Fruit fly (Drosophila melanogaster) whole organism, adult: ENCODE measurements around the gene CG17764.
A peak's percentile ranks its signal among the peaks of the same experiment; 100 is the strongest.

Source experiments
- CG11617 ChIP-seq: fragments of 200-800 bp; sonication (Bioruptor generic); optimal IDR thresholded peaks from 2 replicates; lab custom pipeline; 2017; ENCODE audit warnings: mild to moderate bottlenecking, missing biosample characterization, missing genetic modification reagents, missing genetic modification characterization
- CG12768 ChIP-seq: fragments of 200-800 bp; sonication (Bioruptor generic); optimal IDR thresholded peaks from 2 replicates; lab custom pipeline; 2017; ENCODE audit warnings: missing biosample characterization, missing genetic modification characterization, mild to moderate bottlenecking, moderate library complexity, missing genetic modification reagents
- CG14711 ChIP-seq: fragments of 200-800 bp; sonication (Bioruptor generic); optimal IDR thresholded peaks from 2 replicates; lab custom pipeline; 2018; ENCODE audit warnings: missing biosample characterization, mild to moderate bottlenecking, missing genetic modification characterization, moderate library complexity
- CG1620 ChIP-seq: fragments of 200-800 bp; sonication (Bioruptor generic); optimal IDR thresholded peaks from 2 replicates; lab custom pipeline; 2016; ENCODE audit warnings: missing biosample characterization, missing genetic modification characterization
- CG33017 ChIP-seq: fragments of 200-800 bp; sonication (Bioruptor generic); optimal IDR thresholded peaks from 2 replicates; lab custom pipeline; 2018; ENCODE audit warnings: missing biosample characterization, mild to moderate bottlenecking, missing genetic modification characterization, moderate library complexity
- CG5204 ChIP-seq: fragments of 200-800 bp; sonication (Bioruptor generic); optimal IDR thresholded peaks from 2 replicates; lab custom pipeline; 2016; ENCODE audit warnings: missing biosample characterization, missing genetic modification characterization
- CG7045 ChIP-seq: fragments of 200-800 bp; sonication (Bioruptor generic); optimal IDR thresholded peaks from 2 replicates; lab custom pipeline; 2017; ENCODE audit warnings: missing biosample characterization, mild to moderate bottlenecking, missing genetic modification characterization
- CG7101 ChIP-seq: fragments of 200-800 bp; sonication (Bioruptor generic); optimal IDR thresholded peaks from 2 replicates; lab custom pipeline; 2018; ENCODE audit warnings: missing biosample characterization, mild to moderate bottlenecking, missing genetic modification characterization, moderate library complexity
- Clk ChIP-seq: fragments of 200-800 bp; sonication (Bioruptor generic); optimal IDR thresholded peaks from 2 replicates; lab custom pipeline; 2017; ENCODE audit warnings: missing biosample characterization, missing genetic modification characterization
- Crg-1 ChIP-seq: fragments of 200-800 bp; sonication (Bioruptor generic); optimal IDR thresholded peaks from 2 replicates; lab custom pipeline; 2016; ENCODE audit warnings: missing biosample characterization, missing genetic modification characterization
- Hr96 ChIP-seq: fragments of 200-800 bp; sonication (Bioruptor generic); optimal IDR thresholded peaks from 2 replicates; lab custom pipeline; 2016; ENCODE audit warnings: missing biosample characterization, missing genetic modification characterization
- Mnt ChIP-seq: fragments of 200-800 bp; sonication (Bioruptor generic); optimal IDR thresholded peaks from 2 replicates; lab custom pipeline; 2016; ENCODE audit warnings: missing biosample characterization, mild to moderate bottlenecking, missing genetic modification characterization
- bab1 ChIP-seq: fragments of 200-800 bp; sonication (Bioruptor generic); optimal IDR thresholded peaks from 3 replicates; lab custom pipeline; 2019; ENCODE audit warnings: missing biosample characterization, mild to moderate bottlenecking, missing genetic modification characterization, moderate library complexity
- cic ChIP-seq: fragments of 200-800 bp; sonication (Bioruptor generic); optimal IDR thresholded peaks from 2 replicates; lab custom pipeline; 2017; ENCODE audit warnings: missing biosample characterization, mild to moderate bottlenecking, missing genetic modification characterization, moderate library complexity
- cnc ChIP-seq, 2 experiments: fragments of >200 bp; optimal IDR thresholded peaks; 2 replicates each; lab custom pipeline; 2017
- kay ChIP-seq: fragments of 200-800 bp; sonication (Bioruptor generic); peaks from one replicate; lab custom pipeline; 2016; ENCODE audit warnings: missing biosample characterization, missing genetic modification characterization, borderline replicate concordance
- ovo ChIP-seq: fragments of 200-800 bp; sonication (Bioruptor generic); optimal IDR thresholded peaks from 2 replicates; lab custom pipeline; 2016; ENCODE audit warnings: missing biosample characterization, missing genetic modification characterization
- pad ChIP-seq: fragments of 200-800 bp; sonication (Bioruptor generic); optimal IDR thresholded peaks from 3 replicates; lab custom pipeline; 2017; ENCODE audit warnings: missing biosample characterization, missing genetic modification characterization, mild to moderate bottlenecking, moderate library complexity, missing genetic modification reagents
- tj ChIP-seq: fragments of 200-800 bp; sonication (Bioruptor generic); optimal IDR thresholded peaks from 3 replicates; lab custom pipeline; 2017; ENCODE audit warnings: missing biosample characterization, mild to moderate bottlenecking, missing genetic modification characterization, moderate library complexity
- toe ChIP-seq: fragments of 200-800 bp; sonication (Bioruptor generic); optimal IDR thresholded peaks from 2 replicates; lab custom pipeline; 2016; ENCODE audit warnings: missing biosample characterization, missing genetic modification characterization

Gene CG17764

DNA sequence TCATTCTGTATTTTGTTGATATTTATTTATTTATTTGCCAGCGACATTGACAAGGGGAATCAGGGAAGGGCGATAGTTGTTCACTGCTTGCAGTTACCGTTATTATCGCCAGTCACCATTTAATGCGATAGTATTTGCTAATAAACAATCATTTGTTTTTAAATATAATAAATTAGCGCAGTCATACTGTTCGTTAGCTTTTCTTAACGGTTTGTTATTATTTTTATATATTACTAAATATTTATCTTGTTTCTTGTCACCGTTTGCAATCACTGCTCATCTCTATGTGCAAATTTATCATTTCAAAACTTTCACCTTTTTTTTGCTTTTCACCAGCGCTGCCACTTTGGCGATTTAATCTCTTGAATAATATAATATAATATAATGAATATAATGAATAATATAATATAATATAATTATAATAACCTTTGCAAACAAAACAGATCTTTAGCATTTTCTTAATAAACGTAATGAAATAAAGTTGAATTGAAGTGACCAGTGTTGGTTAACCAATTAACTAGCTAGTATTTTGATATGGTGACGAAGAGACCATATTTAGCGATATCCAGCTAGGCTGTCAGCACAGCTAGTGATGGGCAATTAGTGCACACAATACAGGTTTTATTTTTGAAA, 22.2 kb upstream of the CG17764 start, which contains the start of the genes CG3309 and XRCC1:
Gene CG3309 (minus strand): TSS at position 82 of the 633 bp plus-strand sequence.
Gene XRCC1 (plus strand): TSS at position 611 of the 633 bp plus-strand sequence.
- TF ChIP-seq CG14711 (peak; percentile 54), CG7101 (tag; lab: Kevin White, UChicago) (peak; percentile 44), cic (GFP tag; lab: Kevin White, UChicago) (no peak), bab1 (GFP tag; lab: Kevin White, UChicago) (peak; percentile 47), CG33017 (tag; lab: Kevin White, UChicago) (peak; percentile 18), Crg-1 (peak; percentile 25), Mnt (peak; percentile 31), CG5204 (GFP tag; lab: Kevin White, UChicago) (peak; percentile 36), pad (GFP tag; lab: Kevin White, UChicago) (peak; percentile 60), tj (GFP tag; lab: Kevin White, UChicago) (peak; percentile 88), toe (GFP tag; lab: Kevin White, UChicago) (peak; percentile 28), ovo (GFP tag; lab: Kevin White, UChicago) (peak; percentile 79), CG1620 (GFP tag; lab: Kevin White, UChicago) (peak; percentile 48), CG7045 (GFP tag; lab: Kevin White, UChicago) (no peak), CG12768 (GFP tag; lab: Kevin White, UChicago) (no peak), kay (GFP tag; lab: Kevin White, UChicago) (no peak), Hr96 (GFP tag; lab: Kevin White, UChicago) (no peak), Clk (GFP tag; lab: Kevin White, UChicago) (no peak), cnc (optimal IDR thresholded peaks at IDR 0.05; lab: Kevin White, UChicago) (no peak), CG11617 (GFP tag; lab: Kevin White, UChicago) (peak; percentile 47)

DNA sequence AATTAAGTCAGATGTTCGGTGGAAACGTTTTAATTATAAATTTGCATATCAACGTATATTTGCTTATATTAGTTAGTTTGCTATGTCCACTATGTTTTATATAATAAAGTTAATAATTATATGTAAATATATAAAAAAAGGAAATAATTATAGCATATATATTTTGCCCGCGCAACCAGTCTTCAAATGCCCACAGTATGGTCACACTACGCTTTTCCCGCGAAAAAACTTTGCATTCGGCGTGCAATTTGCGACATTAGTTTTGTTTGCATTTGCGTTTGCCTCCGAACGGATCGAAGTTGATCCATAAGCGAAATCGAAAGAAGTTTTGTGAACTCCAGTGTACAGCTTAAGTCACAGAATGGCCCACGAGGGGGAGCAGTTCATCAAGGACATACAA, 16.4 kb upstream of the CG17764 start, which contains the start of gene Mcm3:
Gene Mcm3 (plus strand): TSS at position 220 of the 400 bp plus-strand sequence.
- TF ChIP-seq cnc (optimal IDR thresholded peaks at IDR 0.05; lab: Kevin White, UChicago) (no peak), bab1 (GFP tag; lab: Kevin White, UChicago) (no peak), tj (GFP tag; lab: Kevin White, UChicago) (no peak)

DNA sequence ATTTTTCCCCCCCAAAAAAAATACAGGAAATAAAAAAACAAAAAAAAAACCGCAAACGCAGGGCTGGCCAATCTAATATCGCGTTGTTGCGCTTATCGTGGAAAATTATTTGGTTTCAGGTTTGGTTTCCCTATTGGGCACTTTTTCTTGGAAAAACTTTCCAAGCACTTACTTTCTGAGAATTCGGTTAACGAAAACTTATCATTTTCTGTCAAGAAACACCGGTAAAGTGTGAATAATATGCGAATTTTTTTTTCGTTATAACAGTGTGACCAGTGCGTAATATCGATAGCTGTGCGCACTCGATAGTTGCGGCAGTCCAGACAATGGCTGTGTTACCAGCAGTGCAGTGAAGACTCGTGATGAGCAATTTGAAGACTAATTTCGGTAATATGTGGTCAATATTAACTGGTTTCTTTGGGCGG, 15.3 kb upstream of the CG17764 start, which contains the start of gene Rnp4F:
Gene Rnp4F (minus strand): TSS at position 238 of the 425 bp plus-strand sequence.
- TF ChIP-seq CG7045 (GFP tag; lab: Kevin White, UChicago) (peak; percentile 28), tj (GFP tag; lab: Kevin White, UChicago) (peak; percentile 73), bab1 (GFP tag; lab: Kevin White, UChicago) (peak; percentile 85), CG1620 (GFP tag; lab: Kevin White, UChicago) (peak; percentile 85), CG7101 (tag; lab: Kevin White, UChicago) (peak; percentile 78), Crg-1 (peak; percentile 75), cnc (optimal IDR thresholded peaks at IDR 0.05; lab: Kevin White, UChicago) (no peak), kay (GFP tag; lab: Kevin White, UChicago) (no peak), ovo (GFP tag; lab: Kevin White, UChicago) (peak; percentile 77), CG14711 (peak; percentile 58), Clk (GFP tag; lab: Kevin White, UChicago) (peak; percentile 34), CG5204 (GFP tag; lab: Kevin White, UChicago) (peak; percentile 64), Hr96 (GFP tag; lab: Kevin White, UChicago) (peak; percentile 91), CG11617 (GFP tag; lab: Kevin White, UChicago) (peak; percentile 87), Mnt (peak; percentile 84), toe (GFP tag; lab: Kevin White, UChicago) (peak; percentile 81), CG33017 (tag; lab: Kevin White, UChicago) (peak; percentile 3), CG12768 (GFP tag; lab: Kevin White, UChicago) (peak; percentile 50), cic (GFP tag; lab: Kevin White, UChicago) (no peak), pad (GFP tag; lab: Kevin White, UChicago) (peak; percentile 77)

DNA sequence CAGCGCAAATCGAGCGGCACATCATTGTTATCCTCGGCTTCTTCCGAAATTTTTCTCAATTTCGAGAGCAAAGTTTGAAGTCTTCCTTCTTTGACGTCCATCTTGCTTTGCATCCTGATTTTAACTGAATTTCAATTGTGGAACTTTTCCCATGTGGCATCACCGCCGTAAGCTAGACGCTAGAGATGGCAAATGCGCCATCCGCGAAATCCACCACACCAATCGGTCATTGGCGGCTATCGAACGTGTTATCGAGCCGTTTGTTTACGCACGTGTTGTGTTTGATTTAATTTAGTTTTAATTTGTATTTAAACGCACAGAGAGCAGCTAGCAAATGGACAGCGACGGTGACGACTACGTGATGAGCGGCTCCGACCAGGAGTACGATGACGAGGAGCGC, 10.0 kb upstream of the CG17764 start, which contains the start of the genes CG15930 and Sas10:
Gene CG15930 (minus strand): TSS at position 126 of the 400 bp plus-strand sequence.
Gene Sas10 (plus strand): TSS at position 240 of the 400 bp plus-strand sequence.
- no peak for TF ChIP-seq bab1 (GFP tag; lab: Kevin White, UChicago)
- TF ChIP-seq Mnt: peak; percentile 87

DNA sequence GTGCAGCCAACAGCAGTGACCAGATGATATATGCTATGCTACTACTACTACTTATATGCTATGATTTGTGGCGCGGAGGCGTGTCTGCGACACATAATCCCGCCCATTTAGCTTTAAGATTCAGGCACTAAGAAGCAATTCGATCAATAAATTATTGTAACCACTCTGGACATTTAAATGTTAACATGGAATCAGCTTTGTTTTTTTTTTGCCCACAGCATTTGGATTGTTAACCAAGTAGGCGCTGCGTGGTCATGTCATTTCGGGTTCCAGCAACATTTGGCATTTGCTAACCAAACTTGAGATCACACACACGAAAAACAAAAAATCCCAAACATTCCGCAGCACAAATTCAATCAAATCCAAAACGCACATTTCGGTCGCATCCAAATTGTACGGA, 5.7 kb upstream of the CG17764 start, which contains the start of gene CG4198:
Gene CG4198 (plus strand): TSS at position 301 of the 400 bp plus-strand sequence.
- TF ChIP-seq tj (GFP tag; lab: Kevin White, UChicago) (no peak), toe (GFP tag; lab: Kevin White, UChicago) (no peak), bab1 (GFP tag; lab: Kevin White, UChicago) (no peak), CG7045 (GFP tag; lab: Kevin White, UChicago) (no peak), cic (GFP tag; lab: Kevin White, UChicago) (no peak), CG12768 (GFP tag; lab: Kevin White, UChicago) (no peak), Clk (GFP tag; lab: Kevin White, UChicago) (no peak), CG5204 (GFP tag; lab: Kevin White, UChicago) (no peak), CG7101 (tag; lab: Kevin White, UChicago) (no peak), pad (GFP tag; lab: Kevin White, UChicago) (no peak), CG1620 (GFP tag; lab: Kevin White, UChicago) (no peak), Hr96 (GFP tag; lab: Kevin White, UChicago) (no peak), CG33017 (tag; lab: Kevin White, UChicago) (no peak), Crg-1 (no peak), ovo (GFP tag; lab: Kevin White, UChicago) (no peak), kay (GFP tag; lab: Kevin White, UChicago) (no peak), CG14711 (no peak), cnc (optimal IDR thresholded peaks at IDR 0.05; lab: Kevin White, UChicago) (no peak), CG11617 (GFP tag; lab: Kevin White, UChicago) (no peak)
